Fruit fly (Drosophila melanogaster): ENCODE results near the gene Pits.

Gene Pits

dm6 chrX:12578328-12578700 lies 4.7 kb downstream of the Pits start:
- no peak for TF ChIP-seq Dfd (GFP tag; optimal IDR thresholded peaks at IDR 0.05)
- no peak for TF ChIP-seq jim (GFP tag; optimal IDR thresholded peaks at IDR 0.05)
- TF ChIP-seq br (GFP tag; optimal IDR thresholded peaks at IDR 0.05): no peak
- no peak for TF ChIP-seq Rel (GFP tag; optimal IDR thresholded peaks at IDR 0.05)
- TF ChIP-seq Rel (tag; optimal IDR thresholded peaks at IDR 0.05): no peak
- no peak for TF ChIP-seq dmrt93B (GFP tag; optimal IDR thresholded peaks at IDR 0.05)
- no peak for TF ChIP-seq dsf (GFP tag; optimal IDR thresholded peaks at IDR 0.05; ENCODE audit: borderline replicate concordance)
- no peak for TF ChIP-seq HLH106 (tag; optimal IDR thresholded peaks at IDR 0.05)
- TF ChIP-seq lola (GFP tag; optimal IDR thresholded peaks at IDR 0.05): no peak
- no peak for TF ChIP-seq sage (GFP tag; optimal IDR thresholded peaks at IDR 0.05)
- TF ChIP-seq Myc (optimal IDR thresholded peaks at IDR 0.05): no peak
- no peak for TF ChIP-seq N (GFP tag; optimal IDR thresholded peaks at IDR 0.05)
- no peak for TF ChIP-seq Dif (GFP tag; optimal IDR thresholded peaks at IDR 0.05; ENCODE audit: partially characterized antibody)
- TF ChIP-seq Sp1 (GFP tag; optimal IDR thresholded peaks at IDR 0.05): no peak
- TF ChIP-seq Hr78 (GFP tag; optimal IDR thresholded peaks at IDR 0.05): no peak
- TF ChIP-seq ey (GFP tag; optimal IDR thresholded peaks at IDR 0.05): no peak

dm6 chrX:12577722-12578121 lies 5.3 kb downstream of the Pits start:
- no peak for TF ChIP-seq Dif (GFP tag; optimal IDR thresholded peaks at IDR 0.05; ENCODE audit: partially characterized antibody)
- no peak for TF ChIP-seq Abd-B (GFP tag; optimal IDR thresholded peaks at IDR 0.05)
- TF ChIP-seq Hnf4 (GFP tag; optimal IDR thresholded peaks at IDR 0.05): peak; percentile 14
- TF ChIP-seq foxo (GFP tag; optimal IDR thresholded peaks at IDR 0.05): peak in 1 of 2 experiments; percentile 21
- peak; percentile 22 for TF ChIP-seq OdsH (GFP tag; optimal IDR thresholded peaks at IDR 0.05)
- peak; percentile 16 for TF ChIP-seq Hr83 (GFP tag; optimal IDR thresholded peaks at IDR 0.05; ENCODE audit: poor library complexity, severe bottlenecking)
- TF ChIP-seq h (GFP tag; optimal IDR thresholded peaks at IDR 0.05): peak; percentile 54

DNA sequence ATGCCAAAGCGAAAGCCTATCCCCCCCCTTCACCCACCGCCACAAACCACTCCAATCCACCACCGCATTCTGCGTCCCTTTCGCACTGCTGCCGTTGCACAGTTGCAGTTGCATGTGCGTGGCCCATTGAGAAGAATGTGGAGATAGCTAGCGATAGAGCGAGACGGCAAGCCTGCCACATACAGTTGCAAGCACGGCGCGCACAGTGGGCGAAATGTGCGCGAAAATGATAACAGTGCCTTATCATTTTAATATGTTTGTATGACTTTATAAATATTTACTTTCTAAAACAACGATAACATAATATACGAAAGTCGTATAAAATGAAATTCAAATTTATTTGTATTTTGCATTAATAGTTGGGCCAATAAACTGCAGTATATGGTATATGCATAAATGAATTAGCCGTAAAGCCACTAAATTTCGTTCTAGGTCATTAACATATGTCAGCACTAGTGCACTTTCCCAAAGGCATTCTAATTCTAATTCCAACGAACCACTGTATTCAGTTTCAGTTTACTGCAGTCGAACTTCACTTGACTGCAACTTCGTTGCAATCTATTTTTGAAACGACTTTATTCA lies 7.1 kb downstream of the Pits start:
- TF ChIP-seq fru (GFP tag; optimal IDR thresholded peaks at IDR 0.05) (peak; percentile 71), psq (GFP tag; optimal IDR thresholded peaks at IDR 0.05) (peak; percentile 36), pan (optimal IDR thresholded peaks at IDR 0.05) (no peak), CG9705 (GFP tag; optimal IDR thresholded peaks at IDR 0.05) (no peak), rgr (GFP tag; optimal IDR thresholded peaks at IDR 0.05) (peak; percentile 72), Jra (GFP tag; optimal IDR thresholded peaks at IDR 0.05) (no peak), h (GFP tag; optimal IDR thresholded peaks at IDR 0.05) (peak; percentile 70), foxo (GFP tag; optimal IDR thresholded peaks at IDR 0.05) (peak in 1 of 2 experiments; percentile 73), jim (GFP tag; optimal IDR thresholded peaks at IDR 0.05) (no peak), sv (GFP tag; optimal IDR thresholded peaks at IDR 0.05) (peak; percentile 37), lola (GFP tag; optimal IDR thresholded peaks at IDR 0.05) (no peak), Hr78 (GFP tag; optimal IDR thresholded peaks at IDR 0.05) (no peak), Myc (optimal IDR thresholded peaks at IDR 0.05) (no peak), N (GFP tag; optimal IDR thresholded peaks at IDR 0.05) (no peak), dl (GFP tag; optimal IDR thresholded peaks at IDR 0.05; ENCODE audit: insufficient read depth in 1 of 2, partially characterized antibody in 2 of 2) (no peak), woc (GFP tag; optimal IDR thresholded peaks at IDR 0.05) (peak; percentile 70), Hnf4 (GFP tag; optimal IDR thresholded peaks at IDR 0.05) (peak; percentile 54), OdsH (GFP tag; optimal IDR thresholded peaks at IDR 0.05) (peak; percentile 65), Dfd (GFP tag; optimal IDR thresholded peaks at IDR 0.05) (no peak), brk (GFP tag; optimal IDR thresholded peaks at IDR 0.05) (no peak), Sp1 (GFP tag; optimal IDR thresholded peaks at IDR 0.05) (peak; percentile 67), Abd-B (GFP tag; optimal IDR thresholded peaks at IDR 0.05) (no peak), sage (GFP tag; optimal IDR thresholded peaks at IDR 0.05) (peak; percentile 50), usp (GFP tag; optimal IDR thresholded peaks at IDR 0.05) (no peak), br (GFP tag; optimal IDR thresholded peaks at IDR 0.05) (peak; percentile 43), CrebA (GFP tag; optimal IDR thresholded peaks at IDR 0.05; ENCODE audit: borderline replicate concordance) (no peak), GATAd (GFP tag; optimal IDR thresholded peaks at IDR 0.05) (no peak), CG32264 (GFP tag; optimal IDR thresholded peaks at IDR 0.05) (no peak), Dif (GFP tag; optimal IDR thresholded peaks at IDR 0.05; ENCODE audit: partially characterized antibody) (no peak), HLH106 (tag; optimal IDR thresholded peaks at IDR 0.05) (peak; percentile 61), dmrt93B (GFP tag; optimal IDR thresholded peaks at IDR 0.05) (peak; percentile 35), Mio (GFP tag; optimal IDR thresholded peaks at IDR 0.05) (no peak), tai (GFP tag; optimal IDR thresholded peaks at IDR 0.05) (no peak), Rel (GFP tag; optimal IDR thresholded peaks at IDR 0.05) (no peak), Rel (tag; optimal IDR thresholded peaks at IDR 0.05) (no peak), ey (GFP tag; optimal IDR thresholded peaks at IDR 0.05) (peak; percentile 57)
